Fruit fly (Drosophila melanogaster): ENCODE data around the gene CG42272.

CG42272 gene

dm6 chr3L:5830649-5831048 lies 27.8 kb downstream of the CG42272 start:
- TF ChIP-seq Dif (GFP tag; optimal IDR thresholded peaks at IDR 0.05; ENCODE audit: partially characterized antibody) (no peak), CG32264 (GFP tag; optimal IDR thresholded peaks at IDR 0.05) (no peak), tai (GFP tag; optimal IDR thresholded peaks at IDR 0.05) (no peak), br (GFP tag; optimal IDR thresholded peaks at IDR 0.05) (no peak), pan (optimal IDR thresholded peaks at IDR 0.05) (no peak), Jra (GFP tag; optimal IDR thresholded peaks at IDR 0.05) (no peak), CG9705 (GFP tag; optimal IDR thresholded peaks at IDR 0.05) (no peak), Hr83 (GFP tag; optimal IDR thresholded peaks at IDR 0.05; ENCODE audit: poor library complexity, severe bottlenecking) (no peak), jim (GFP tag; optimal IDR thresholded peaks at IDR 0.05) (no peak), dl (GFP tag; optimal IDR thresholded peaks at IDR 0.05; ENCODE audit: insufficient read depth in 1 of 2, partially characterized antibody in 2 of 2) (no peak), OdsH (GFP tag; optimal IDR thresholded peaks at IDR 0.05) (no peak), Abd-B (GFP tag; optimal IDR thresholded peaks at IDR 0.05) (no peak), h (GFP tag; optimal IDR thresholded peaks at IDR 0.05) (no peak), lola (GFP tag; optimal IDR thresholded peaks at IDR 0.05) (no peak)

- TF ChIP-seq OdsH (GFP tag; optimal IDR thresholded peaks at IDR 0.05): no peak
These were observed 29.1 kb downstream of the CG42272 start for dm6 chr3L:5831890-5832289.

- TF ChIP-seq usp (GFP tag; optimal IDR thresholded peaks at IDR 0.05) (no peak), foxo (GFP tag; optimal IDR thresholded peaks at IDR 0.05) (no peak), Hr78 (GFP tag; optimal IDR thresholded peaks at IDR 0.05) (no peak), Hr83 (GFP tag; optimal IDR thresholded peaks at IDR 0.05; ENCODE audit: poor library complexity, severe bottlenecking) (no peak), dsf (GFP tag; optimal IDR thresholded peaks at IDR 0.05; ENCODE audit: borderline replicate concordance) (no peak), dmrt93B (GFP tag; optimal IDR thresholded peaks at IDR 0.05) (no peak), sage (GFP tag; optimal IDR thresholded peaks at IDR 0.05) (no peak), Myc (optimal IDR thresholded peaks at IDR 0.05) (no peak), rgr (GFP tag; optimal IDR thresholded peaks at IDR 0.05) (no peak), tai (GFP tag; optimal IDR thresholded peaks at IDR 0.05) (no peak), h (GFP tag; optimal IDR thresholded peaks at IDR 0.05) (no peak)
These were observed 30.9 kb downstream of the CG42272 start for dm6 chr3L:5833761-5834160.

dm6 chr3L:5834245-5834644 lies 31.4 kb downstream of the CG42272 start:
- TF ChIP-seq br (GFP tag; optimal IDR thresholded peaks at IDR 0.05) (peak; percentile 21), rgr (GFP tag; optimal IDR thresholded peaks at IDR 0.05) (peak; percentile 50), woc (GFP tag; optimal IDR thresholded peaks at IDR 0.05) (peak; percentile 15), Hr83 (GFP tag; optimal IDR thresholded peaks at IDR 0.05; ENCODE audit: poor library complexity, severe bottlenecking) (no peak), dmrt93B (GFP tag; optimal IDR thresholded peaks at IDR 0.05) (peak; percentile 26), h (GFP tag; optimal IDR thresholded peaks at IDR 0.05) (peak; percentile 57), Hr78 (GFP tag; optimal IDR thresholded peaks at IDR 0.05) (no peak), brk (GFP tag; optimal IDR thresholded peaks at IDR 0.05) (no peak), foxo (GFP tag; optimal IDR thresholded peaks at IDR 0.05) (peak in 1 of 2 experiments; percentile 53), psq (GFP tag; optimal IDR thresholded peaks at IDR 0.05) (no peak), tai (GFP tag; optimal IDR thresholded peaks at IDR 0.05) (no peak), lola (GFP tag; optimal IDR thresholded peaks at IDR 0.05) (no peak), Dfd (GFP tag; optimal IDR thresholded peaks at IDR 0.05) (no peak), pan (optimal IDR thresholded peaks at IDR 0.05) (no peak), Jra (GFP tag; optimal IDR thresholded peaks at IDR 0.05) (no peak), fru (GFP tag; optimal IDR thresholded peaks at IDR 0.05) (peak; percentile 44), dl (GFP tag; optimal IDR thresholded peaks at IDR 0.05; ENCODE audit: insufficient read depth in 1 of 2, partially characterized antibody in 2 of 2) (no peak), HLH106 (tag; optimal IDR thresholded peaks at IDR 0.05) (peak; percentile 25), sage (GFP tag; optimal IDR thresholded peaks at IDR 0.05) (no peak), OdsH (GFP tag; optimal IDR thresholded peaks at IDR 0.05) (no peak), ey (GFP tag; optimal IDR thresholded peaks at IDR 0.05) (peak; percentile 43)

dm6 chr3L:5834798-5835197 lies 32.0 kb downstream of the CG42272 start:
- TF ChIP-seq N (GFP tag; optimal IDR thresholded peaks at IDR 0.05): no peak
- no peak for TF ChIP-seq HLH106 (tag; optimal IDR thresholded peaks at IDR 0.05)
- TF ChIP-seq h (GFP tag; optimal IDR thresholded peaks at IDR 0.05): no peak
- no peak for TF ChIP-seq CG32264 (GFP tag; optimal IDR thresholded peaks at IDR 0.05)
- no peak for TF ChIP-seq dmrt93B (GFP tag; optimal IDR thresholded peaks at IDR 0.05)
- no peak for TF ChIP-seq Hnf4 (GFP tag; optimal IDR thresholded peaks at IDR 0.05)
- TF ChIP-seq Myc (optimal IDR thresholded peaks at IDR 0.05): no peak
- no peak for TF ChIP-seq Abd-B (GFP tag; optimal IDR thresholded peaks at IDR 0.05)
- TF ChIP-seq Sp1 (GFP tag; optimal IDR thresholded peaks at IDR 0.05): no peak
- no peak for TF ChIP-seq Dif (GFP tag; optimal IDR thresholded peaks at IDR 0.05; ENCODE audit: partially characterized antibody)
- TF ChIP-seq fru (GFP tag; optimal IDR thresholded peaks at IDR 0.05): no peak
